Fruit fly (Drosophila melanogaster): ENCODE measurements around the gene strat.

The strat gene

DNA sequence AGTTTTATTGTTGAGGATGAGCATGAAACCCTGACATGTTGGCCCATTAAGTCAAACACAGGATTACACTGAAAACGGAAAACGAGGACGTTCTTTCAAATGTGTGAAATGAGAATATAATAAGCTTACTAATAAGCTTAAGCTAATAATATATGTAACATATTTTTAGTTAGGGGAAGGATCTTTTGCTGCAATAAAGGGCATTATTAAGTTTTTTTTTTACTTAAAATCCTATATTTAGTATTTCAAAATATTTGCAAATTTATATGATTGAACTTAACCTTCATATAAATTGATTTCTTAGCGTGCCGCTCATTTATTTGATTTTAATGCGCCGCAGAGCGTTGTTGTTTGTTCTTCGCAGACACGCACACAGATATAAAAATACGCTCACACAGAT lies 13.1 kb downstream of the strat start (continued):
- TF ChIP-seq nerfin-2 (GFP tag; IDR thresholded peaks at IDR 0.05; ENCODE audit: partially characterized antibody) (no peak), Awh (GFP tag; IDR thresholded peaks at IDR 0.05) (no peak), HHEX (GFP tag; optimal IDR thresholded peaks at IDR 0.05) (no peak), phol (tag; optimal IDR thresholded peaks at IDR 0.05) (peak; percentile 4), h (optimal IDR thresholded peaks at IDR 0.05) (no peak), CG12659 (GFP tag; optimal IDR thresholded peaks at IDR 0.05) (peak; percentile 6), Meics (GFP tag; optimal IDR thresholded peaks at IDR 0.05) (peak; percentile 54), Myb (GFP tag; optimal IDR thresholded peaks at IDR 0.05) (no peak), CG7357 (GFP tag; IDR thresholded peaks at IDR 0.05) (no peak), slbo (GFP tag; IDR thresholded peaks at IDR 0.05) (peak; percentile 31; the same call in 1 of the 2 replicates), CG12299 (tag; optimal IDR thresholded peaks at IDR 0.05) (no peak), CkIIα-i1 (GFP tag; IDR thresholded peaks at IDR 0.05) (no peak), gem (tag; optimal IDR thresholded peaks at IDR 0.05) (peak; percentile 19), Dbx (GFP tag; IDR thresholded peaks at IDR 0.05) (0 out of 3 replicates have a peak, but pooled peaks have one; percentile 5), row (GFP tag; IDR thresholded peaks at IDR 0.05) (0 out of 3 replicates have a peak, but pooled peaks have one; percentile 34), NFAT (GFP tag; IDR thresholded peaks at IDR 0.05) (no peak), Trl (optimal IDR thresholded peaks at IDR 0.05) (no peak), Trl (GFP tag; optimal IDR thresholded peaks at IDR 0.05) (no peak), CG7556 (GFP tag; optimal IDR thresholded peaks at IDR 0.05) (peak; percentile 29), CG14014 (GFP tag; IDR thresholded peaks at IDR 0.05) (peak; percentile 29; the same call in 1 of the 2 replicates), pb (GFP tag; optimal IDR thresholded peaks at IDR 0.05) (no peak), abd-A (tag; optimal IDR thresholded peaks at IDR 0.05) (peak; percentile 7), CG2678 (tag; optimal IDR thresholded peaks at IDR 0.05) (peak; percentile 62), CG4328 (GFP tag; optimal IDR thresholded peaks at IDR 0.05) (no peak), trh (GFP tag; optimal IDR thresholded peaks at IDR 0.05) (no peak), scrt (GFP tag; optimal IDR thresholded peaks at IDR 0.05) (peak; percentile 18), Eip74EF (GFP tag; optimal IDR thresholded peaks at IDR 0.05) (no peak), Atf6 (GFP tag; IDR thresholded peaks at IDR 0.05) (peak; percentile 31; the same call in 1 of the 2 replicates), CG9727 (GFP tag; optimal IDR thresholded peaks at IDR 0.05) (peak; percentile 11), CG7839 (tag; optimal IDR thresholded peaks at IDR 0.05) (peak; percentile 32)

DNA sequence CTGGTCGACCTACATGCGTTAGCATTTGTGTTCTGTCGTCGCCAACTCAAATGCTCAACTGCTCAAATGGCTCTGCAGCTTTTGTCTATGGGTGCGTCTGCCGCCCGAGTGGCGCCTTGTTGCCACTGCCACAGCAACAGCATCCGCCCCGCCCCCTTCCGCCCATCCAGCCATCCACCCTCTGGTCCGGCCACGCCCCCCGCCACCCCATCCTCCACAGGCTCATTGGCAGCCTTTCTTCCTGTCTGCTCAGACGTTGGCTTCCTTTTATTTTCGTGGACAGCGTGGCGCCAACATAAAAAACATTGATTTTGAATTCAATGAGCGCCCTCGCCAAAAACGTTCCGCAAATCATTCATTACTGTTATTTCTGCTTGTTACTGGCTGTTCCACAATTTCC lies 13.5 kb downstream of the strat start:
- TF ChIP-seq hb (GFP tag; IDR thresholded peaks at IDR 0.05; ENCODE audit: partially characterized antibody) (no peak), CG14710 (tag; optimal IDR thresholded peaks at IDR 0.05) (no peak), vfl (GFP tag; optimal IDR thresholded peaks at IDR 0.05) (no peak), CG1832 (GFP tag; optimal IDR thresholded peaks at IDR 0.05) (no peak), dpn (GFP tag; optimal IDR thresholded peaks at IDR 0.05) (no peak), ci (GFP tag; IDR thresholded peaks at IDR 0.05) (no peak), crol (GFP tag; IDR thresholded peaks at IDR 0.05) (peak; percentile 41), trh (GFP tag; optimal IDR thresholded peaks at IDR 0.05) (no peak), CG11560 (tag; IDR thresholded peaks at IDR 0.05) (no peak), gro (GFP tag; optimal IDR thresholded peaks at IDR 0.05) (no peak), trem (tag; optimal IDR thresholded peaks at IDR 0.05) (no peak), BEAF-32 (GFP tag; optimal IDR thresholded peaks at IDR 0.05) (no peak), Hr39 (optimal IDR thresholded peaks at IDR 0.05) (peak; percentile 75), CG10543 (GFP tag; optimal IDR thresholded peaks at IDR 0.05) (no peak), CG31224 (GFP tag; IDR thresholded peaks at IDR 0.05) (no peak), CG12155 (GFP tag; optimal IDR thresholded peaks at IDR 0.05) (no peak), crp (GFP tag; optimal IDR thresholded peaks at IDR 0.05) (no peak), CG13894 (tag; optimal IDR thresholded peaks at IDR 0.05) (no peak), Gug (GFP tag; IDR thresholded peaks at IDR 0.05) (no peak), CG6689 (GFP tag; IDR thresholded peaks at IDR 0.05) (no peak), pzg (GFP tag; optimal IDR thresholded peaks at IDR 0.05) (no peak), CG1792 (GFP tag; optimal IDR thresholded peaks at IDR 0.05) (no peak), CG18619 (GFP tag; optimal IDR thresholded peaks at IDR 0.05) (no peak), nerfin-2 (GFP tag; IDR thresholded peaks at IDR 0.05; ENCODE audit: partially characterized antibody) (no peak)

All from whole organism, embryonic.